Fruit fly (Drosophila melanogaster): ENCODE data around the gene CG45089.
A peak's percentile ranks its signal among the peaks of the same experiment; 100 is the strongest.

CG45089 gene

DNA sequence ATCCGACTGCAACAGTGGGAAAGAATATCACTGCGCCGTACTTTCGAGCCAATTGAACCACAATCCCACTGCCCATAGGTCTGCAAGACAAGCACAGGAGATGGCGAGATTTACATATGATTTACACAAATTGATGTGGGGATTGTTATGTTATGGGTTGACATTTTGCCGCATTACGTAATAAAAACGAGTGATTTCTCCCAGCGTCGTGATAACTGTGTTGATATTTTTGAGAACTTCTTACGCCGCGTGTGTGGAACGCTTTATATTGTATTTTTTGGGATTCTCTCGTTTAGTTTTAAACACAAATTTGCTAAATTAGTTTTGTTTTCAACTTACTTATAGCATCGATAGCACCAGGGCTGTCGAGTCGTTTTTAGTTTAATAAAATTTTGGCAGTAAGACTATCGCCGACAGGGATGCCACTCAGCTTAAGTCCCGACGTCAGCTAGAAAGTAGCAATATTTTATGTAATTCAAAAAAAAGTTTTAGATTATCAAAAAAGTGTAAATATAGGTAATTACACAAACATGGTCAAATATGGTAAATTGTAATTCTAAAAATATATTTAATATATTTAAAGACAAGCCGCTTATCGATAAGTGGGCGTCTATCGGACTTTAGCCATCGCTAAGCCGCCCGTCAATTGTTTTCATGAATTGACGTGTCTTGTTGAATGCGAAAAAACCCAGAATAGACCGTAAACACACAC lies at the start of gene CG45089, which contains the start of the genes ND-MNLL and p115:
Gene CG45089, minus strand, starts transcription at position 388 of the 712 bp plus-strand sequence.
Gene ND-MNLL, minus strand, starts transcription at position 388 of the 712 bp plus-strand sequence.
Gene p115, plus strand, starts transcription at position 621 of the 712 bp plus-strand sequence.
- peak; percentile 55 for TF ChIP-seq noc (tag; optimal IDR thresholded peaks at IDR 0.05)

DNA sequence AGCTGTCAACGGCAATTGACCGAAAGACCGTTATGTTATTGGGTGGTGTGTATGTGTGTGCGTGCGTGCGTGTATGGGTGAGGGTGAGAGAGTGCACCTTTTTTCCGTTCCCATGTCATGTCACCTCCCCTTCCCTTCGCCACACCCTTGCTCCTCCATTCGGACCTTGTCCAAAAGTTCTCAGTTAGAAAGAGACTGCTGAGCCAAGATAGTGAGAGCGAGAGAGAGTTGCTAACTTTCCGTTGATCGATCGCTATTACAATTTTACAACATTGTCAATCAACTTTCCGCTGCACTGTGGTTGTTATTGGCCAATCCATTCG lies 44.8 kb upstream of the CG45089 start:
- TF ChIP-seq noc (tag; optimal IDR thresholded peaks at IDR 0.05) = no peak

DNA sequence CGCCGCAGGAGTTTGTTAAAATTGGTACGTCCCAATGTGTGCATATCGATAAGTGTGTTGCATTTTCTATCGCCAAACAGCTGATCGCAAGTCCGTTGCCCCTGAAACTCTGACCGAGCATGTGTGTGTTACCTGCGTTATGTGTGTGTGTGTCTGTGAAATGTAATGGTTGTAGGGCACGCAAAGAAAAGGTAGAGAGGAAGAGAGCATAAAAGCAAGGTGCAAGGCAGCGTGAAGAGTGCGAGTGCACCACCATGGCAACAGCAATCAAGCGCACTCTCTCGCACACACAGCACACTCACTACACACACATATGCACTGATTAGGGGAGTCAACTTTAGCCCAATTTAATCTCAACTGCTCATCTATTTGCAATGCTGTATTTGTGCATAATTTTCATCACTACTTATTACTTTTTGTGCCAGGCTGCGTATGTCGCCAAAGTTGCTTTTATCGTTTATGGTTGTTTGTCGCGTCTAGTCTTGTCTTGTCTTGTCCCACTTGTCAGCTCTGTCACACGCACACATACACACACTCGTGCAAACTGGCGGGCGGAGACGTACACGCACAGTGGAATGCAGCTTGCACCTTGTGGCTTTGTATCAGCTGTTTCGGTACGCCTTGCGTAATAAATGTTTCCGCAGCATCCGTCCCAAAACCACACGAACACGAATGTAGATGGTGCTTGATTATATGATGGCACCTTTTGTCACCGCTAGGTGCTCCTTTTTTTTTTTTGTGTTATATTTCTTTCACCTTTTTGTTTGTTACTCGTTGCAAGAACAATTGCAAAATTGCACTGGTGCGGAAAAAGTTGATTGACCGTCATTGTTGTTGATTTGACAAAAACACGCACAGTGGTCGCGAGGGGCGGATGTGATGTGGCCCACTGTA lies 44.2 kb upstream of the CG45089 start:
- TF ChIP-seq noc (tag; optimal IDR thresholded peaks at IDR 0.05) = peak; percentile 28

DNA sequence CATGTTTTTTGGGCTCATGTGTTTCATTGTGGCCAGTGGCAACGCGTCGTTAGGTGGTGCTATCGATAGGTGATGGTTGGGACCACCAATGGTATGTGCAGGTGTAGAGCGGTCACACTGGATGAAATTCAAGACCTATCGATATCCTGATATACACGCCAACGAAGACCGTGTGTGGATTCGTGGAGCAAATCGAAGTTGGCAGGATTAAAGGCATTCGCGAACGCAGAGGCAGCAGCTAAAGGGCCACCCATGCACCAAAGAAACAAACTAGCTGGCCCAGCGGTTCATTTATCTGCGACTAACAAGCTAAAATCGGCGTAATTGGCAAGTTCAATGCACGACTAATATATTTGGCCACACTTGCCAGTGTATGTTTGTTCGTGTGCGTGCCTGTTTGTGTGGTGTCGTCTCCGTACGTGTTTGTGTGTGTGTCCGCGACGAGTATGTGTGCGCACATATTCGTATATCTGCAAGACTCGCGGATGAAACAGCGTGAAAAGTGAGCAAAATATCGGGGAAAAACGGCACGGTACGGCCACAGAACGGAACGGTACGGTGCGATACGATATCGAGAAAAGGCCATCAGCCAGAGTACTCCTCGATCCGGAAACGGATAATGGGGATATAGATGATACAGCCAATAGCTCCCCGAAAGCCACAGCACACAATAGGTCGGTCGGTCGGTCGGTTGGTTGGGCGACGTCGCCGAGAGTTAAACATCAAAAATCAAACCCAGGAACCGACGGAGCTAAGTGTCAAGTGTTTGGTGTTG lies 42.4 kb upstream of the CG45089 start, which contains the start of gene Ubr3:
Gene Ubr3, plus strand, starts transcription at position 99 of the 775 bp plus-strand sequence.
- TF ChIP-seq noc (tag; optimal IDR thresholded peaks at IDR 0.05) = peak; percentile 54

DNA sequence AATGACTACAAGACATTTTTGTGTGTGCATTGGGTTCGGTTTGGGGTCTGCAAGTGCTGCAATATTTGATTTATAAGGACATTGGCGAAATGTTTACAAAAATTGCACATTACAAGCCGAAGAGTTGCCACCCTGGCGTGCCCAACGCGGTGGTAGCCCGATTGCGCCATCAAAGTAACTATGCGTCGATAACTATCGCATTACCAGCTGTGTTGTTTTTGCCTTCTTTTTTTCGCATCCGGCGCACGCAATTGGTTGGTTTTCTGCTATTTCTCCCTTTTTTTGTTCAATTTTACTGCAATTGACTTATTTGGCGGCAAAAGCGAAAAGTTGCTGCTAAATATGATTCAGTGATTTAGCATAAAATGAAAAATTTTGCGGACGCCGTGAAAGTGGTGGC lies 41.1 kb upstream of the CG45089 start, which contains the start of gene RpS14b:
Gene RpS14b, plus strand, starts transcription at position 220 of the 400 bp plus-strand sequence.
- TF ChIP-seq noc (tag; optimal IDR thresholded peaks at IDR 0.05) = peak; percentile 44

DNA sequence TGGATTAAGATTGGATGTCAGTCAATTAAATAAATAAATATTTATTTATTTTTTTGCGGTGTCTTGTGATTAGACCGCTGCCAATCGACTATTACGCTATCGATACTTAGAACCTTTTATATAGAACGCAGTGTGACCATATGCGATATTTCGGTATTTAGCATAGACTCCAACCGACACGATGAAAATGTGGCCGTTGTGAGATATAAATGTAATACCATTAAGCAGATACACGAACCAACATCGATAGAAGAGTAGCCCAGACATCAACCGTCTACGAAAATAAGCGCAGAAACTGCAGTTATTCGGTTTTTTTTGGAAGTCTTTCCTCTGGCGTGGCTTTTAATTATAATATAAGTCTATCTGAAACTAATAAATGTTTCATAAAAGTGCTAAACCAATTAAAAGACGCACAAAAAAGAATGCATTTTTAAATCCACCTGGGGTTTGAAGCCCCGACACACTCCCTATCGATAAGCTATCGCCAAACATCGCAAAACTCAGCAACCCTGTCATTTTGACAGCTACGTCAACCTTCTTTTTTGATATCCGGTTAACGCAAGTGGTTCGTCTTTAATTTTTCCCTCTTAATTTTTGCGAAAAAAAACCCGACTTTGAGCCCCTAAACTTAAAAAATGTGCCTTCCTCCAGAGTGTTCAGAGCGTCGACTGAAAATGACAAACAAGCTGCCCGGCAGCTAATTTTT lies 39.8 kb upstream of the CG45089 start, which contains the start of the genes Dhdds and RpS14a:
Gene Dhdds, minus strand, starts transcription at position 142 of the 706 bp plus-strand sequence.
Gene RpS14a, plus strand, starts transcription at position 533 of the 706 bp plus-strand sequence.
- peak; percentile 8 for TF ChIP-seq noc (tag; optimal IDR thresholded peaks at IDR 0.05)

DNA sequence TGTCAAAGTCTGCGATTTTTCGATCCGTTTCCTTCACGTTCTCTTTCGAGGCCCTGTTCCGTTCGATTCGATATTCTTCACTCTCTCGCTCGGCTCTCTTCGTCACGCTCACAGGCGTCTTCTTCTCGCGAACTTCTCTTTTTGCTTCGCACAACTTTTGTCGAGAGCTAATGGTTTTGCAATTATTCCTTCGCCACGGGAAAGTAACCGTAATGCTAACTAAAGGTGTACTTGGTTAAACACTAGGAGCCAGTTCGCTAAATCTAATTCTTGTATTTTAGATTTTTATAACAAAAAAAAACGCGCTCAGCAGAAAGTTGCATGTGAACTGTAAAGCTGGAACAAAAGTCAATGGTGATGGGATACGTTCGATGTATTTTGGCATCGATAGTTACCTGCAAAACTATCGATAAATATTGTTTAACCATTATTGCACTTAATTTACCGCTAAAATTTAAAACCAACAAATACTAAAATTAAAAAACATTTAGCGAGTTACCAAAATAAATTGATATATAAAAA lies 37.5 kb upstream of the CG45089 start, which contains the start of gene mahe:
Gene mahe, minus strand, starts transcription at position 355 of the 522 bp plus-strand sequence.
- no peak for TF ChIP-seq noc (tag; optimal IDR thresholded peaks at IDR 0.05)

DNA sequence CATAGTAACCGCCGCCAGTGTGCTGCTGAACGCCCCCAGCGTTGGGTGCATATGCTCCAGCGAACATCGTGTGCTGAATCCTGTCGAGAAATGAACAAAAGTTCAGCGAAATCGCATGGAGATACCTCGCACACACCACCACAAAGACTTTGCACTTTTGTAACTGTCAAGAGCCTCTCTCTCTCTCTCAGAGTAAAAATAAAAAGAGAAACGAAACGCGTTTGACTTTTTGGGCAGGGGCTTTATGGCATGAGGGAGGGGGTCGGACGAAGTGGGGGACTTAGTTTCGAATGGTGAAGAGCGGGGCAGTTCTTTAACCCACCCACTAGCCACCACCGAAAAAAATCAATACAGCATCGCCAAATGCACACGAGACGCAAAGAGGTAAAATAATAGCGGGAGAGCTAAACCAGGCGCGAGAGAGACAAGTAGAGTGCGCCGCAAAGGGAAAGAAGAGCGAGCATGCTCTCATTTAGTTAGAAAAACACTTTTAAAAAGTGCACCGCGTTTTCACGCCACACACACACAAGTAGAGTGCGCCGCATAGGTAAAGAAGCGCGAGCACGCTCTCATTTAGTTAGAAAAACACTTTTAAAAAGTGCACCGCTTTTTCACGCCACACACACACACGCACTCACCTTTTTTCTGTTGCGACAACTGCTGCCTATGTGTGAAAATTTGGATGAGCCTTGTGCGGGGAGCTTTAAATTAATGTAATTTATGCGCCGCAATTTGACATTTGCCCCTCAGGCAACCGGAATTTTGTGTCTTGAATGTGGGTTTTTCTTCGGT lies 36.8 kb upstream of the CG45089 start:
- no peak for TF ChIP-seq noc (tag; optimal IDR thresholded peaks at IDR 0.05)

DNA sequence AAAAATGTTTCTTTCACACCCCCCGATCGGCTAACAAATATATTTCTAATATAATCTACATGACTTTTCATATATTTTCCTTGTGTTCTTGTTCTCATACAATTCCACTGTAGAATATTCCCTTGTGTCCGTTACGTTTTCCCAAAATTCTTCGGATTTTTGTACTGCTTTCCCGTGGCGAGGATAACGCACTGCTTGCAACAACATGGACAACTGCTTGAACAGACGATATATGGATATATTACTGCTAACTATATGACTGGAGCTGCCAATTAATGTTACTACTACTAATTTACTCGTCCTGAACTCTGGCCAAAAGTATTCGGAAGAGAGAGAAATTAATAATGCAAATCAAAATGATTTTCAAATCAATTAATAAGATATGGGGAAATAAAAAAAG lies 31.3 kb upstream of the CG45089 start:
- no peak for TF ChIP-seq noc (tag; optimal IDR thresholded peaks at IDR 0.05)

DNA sequence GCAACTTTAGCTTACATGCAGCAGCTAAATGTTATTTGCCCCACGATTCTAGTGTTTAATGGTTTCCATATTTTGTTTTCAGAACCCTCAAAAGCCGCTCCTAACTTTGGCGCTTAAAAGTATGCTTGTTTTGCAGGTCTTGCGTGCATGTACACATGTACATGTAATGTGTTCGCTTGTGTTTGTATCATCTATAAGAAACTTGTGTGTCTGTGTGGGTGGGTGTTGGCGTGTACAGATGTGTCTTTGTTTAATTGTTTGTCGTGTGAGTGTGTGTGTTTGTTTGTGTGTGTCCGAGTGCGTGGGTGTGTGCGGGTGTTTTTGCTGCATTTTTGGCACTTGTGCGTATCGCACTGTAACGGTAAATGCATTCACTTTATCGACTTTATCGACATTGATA lies 29.5 kb upstream of the CG45089 start:
- TF ChIP-seq noc (tag; optimal IDR thresholded peaks at IDR 0.05) = no peak

DNA sequence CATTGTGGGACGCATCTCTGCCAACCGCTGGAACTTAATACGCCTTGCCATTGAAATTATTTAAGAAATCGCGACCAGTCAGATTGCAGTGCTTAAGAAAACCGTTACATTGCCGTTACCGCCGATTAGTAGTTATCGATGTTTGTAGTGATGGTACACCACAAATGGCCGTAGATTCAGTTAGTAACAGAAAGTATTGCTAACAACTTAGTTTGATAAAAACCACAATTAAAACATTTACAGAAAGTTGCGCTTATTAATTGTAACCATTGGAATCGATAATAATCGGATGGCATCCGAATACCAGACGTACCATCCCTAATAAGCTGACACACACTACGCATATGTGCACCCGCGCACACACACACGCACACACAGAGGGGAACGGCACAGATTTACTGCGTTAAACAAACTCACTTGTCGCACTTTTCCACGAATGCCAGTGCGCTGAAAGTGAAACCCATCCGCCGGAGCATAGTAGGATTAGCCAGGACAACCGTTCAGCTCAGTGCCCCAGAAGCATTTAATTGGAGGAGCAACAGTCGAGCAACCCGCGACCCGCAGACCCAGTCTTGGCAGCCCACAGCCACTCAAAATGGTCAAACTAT lies 26.6 kb upstream of the CG45089 start, which contains the start of the genes hdm and Ykt6:
Gene hdm, minus strand, starts transcription at position 51 of the 608 bp plus-strand sequence.
Gene Ykt6, plus strand, starts transcription at position 329 of the 608 bp plus-strand sequence.
- TF ChIP-seq noc (tag; optimal IDR thresholded peaks at IDR 0.05) = no peak

DNA sequence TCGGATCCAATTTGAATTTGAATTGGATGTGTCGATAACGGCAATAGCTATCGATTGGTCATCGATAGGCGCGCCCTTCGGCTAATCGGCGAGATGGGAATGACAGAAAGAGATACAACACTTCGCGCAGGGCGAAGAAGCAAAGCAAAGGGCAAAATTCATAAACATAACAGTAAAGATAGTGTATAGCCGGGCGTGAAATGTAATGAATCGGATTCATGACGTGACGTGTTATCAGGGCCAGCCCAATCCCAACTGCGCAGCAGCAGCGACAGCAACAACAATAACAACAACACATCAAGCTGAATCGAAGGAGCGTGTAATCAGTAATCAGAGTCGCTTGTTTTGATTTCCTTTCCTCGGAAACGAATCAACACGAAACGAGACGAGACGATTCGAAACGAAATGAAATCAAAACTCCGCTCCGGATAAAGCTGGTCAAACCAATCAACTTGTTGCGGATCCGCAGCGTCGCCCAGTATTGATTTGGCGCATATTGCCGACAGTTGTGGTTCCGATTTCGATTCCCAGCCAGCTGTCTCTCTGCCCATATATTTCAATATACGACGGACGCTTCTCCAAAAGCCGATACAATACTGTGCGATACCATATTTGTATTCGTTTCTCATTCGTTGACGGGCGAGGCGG lies 18.5 kb upstream of the CG45089 start, which contains the start of gene snz:
Gene snz, plus strand, starts transcription at position 107 of the 648 bp plus-strand sequence.
- TF ChIP-seq noc (tag; optimal IDR thresholded peaks at IDR 0.05) = no peak

DNA sequence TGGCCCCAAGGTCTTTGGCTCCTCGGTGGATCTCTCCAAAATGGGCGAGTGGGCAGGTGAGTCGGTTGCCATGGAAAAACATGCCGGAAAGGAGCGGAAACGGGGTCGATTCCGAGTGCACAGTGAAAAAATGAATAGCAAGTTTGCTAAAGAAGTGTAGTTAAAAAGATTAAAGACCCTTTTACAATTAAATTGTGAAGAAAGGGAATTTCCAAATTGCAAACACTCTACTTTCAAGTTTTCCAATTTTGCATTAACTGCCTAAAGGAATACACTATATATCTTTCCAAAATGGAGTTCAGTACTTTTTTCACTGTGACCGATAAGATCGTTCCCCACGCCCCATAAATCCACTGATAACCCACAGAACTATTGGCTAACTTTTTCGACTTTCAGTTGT lies 15.9 kb upstream of the CG45089 start:
- no peak for TF ChIP-seq noc (tag; optimal IDR thresholded peaks at IDR 0.05)

All from whole organism, larva.